Fruit fly (Drosophila melanogaster) whole organism, pupa: ENCODE results near the gene Sirup.

ENCODE experiments used
- CG10348 ChIP-seq: fragments of 200-800 bp; sonication (Bioruptor generic); IDR thresholded peaks from 2 replicates; pipeline ENCODE4 v1.3.6; 2022; ENCODE audit warnings: missing biosample characterization, missing genetic modification characterization
- CG12605 ChIP-seq: fragments of 200-800 bp; sonication (Bioruptor generic); IDR thresholded peaks from 2 replicates; pipeline ENCODE4 v1.3.6; 2022; ENCODE audit warnings: missing biosample characterization, missing genetic modification characterization
- CG13204 ChIP-seq: fragments of 200-800 bp; sonication (Bioruptor generic); optimal IDR thresholded peaks from 2 replicates; lab custom pipeline; 2018; ENCODE audit warnings: missing biosample characterization, mild to moderate bottlenecking, missing genetic modification characterization, moderate library complexity
- CG4496 ChIP-seq: fragments of 200-800 bp; sonication (Bioruptor generic); IDR thresholded peaks from 3 replicates; pipeline ENCODE4 v1.3.6; 2022; ENCODE audit warnings: missing biosample characterization, missing genetic modification characterization
- CG9948 ChIP-seq: fragments of 200-800 bp; sonication (Bioruptor generic); optimal IDR thresholded peaks from 2 replicates; lab custom pipeline; 2018; ENCODE audit warnings: missing biosample characterization, mild to moderate bottlenecking, missing genetic modification characterization, moderate library complexity
- D1 ChIP-seq: fragments of 200-800 bp; sonication (Bioruptor generic); optimal IDR thresholded peaks from 2 replicates; lab custom pipeline; 2018; ENCODE audit warnings: missing biosample characterization, mild to moderate bottlenecking, missing genetic modification characterization, moderate library complexity
- EcR ChIP-seq: fragments of 200-800 bp; sonication (Bioruptor generic); optimal IDR thresholded peaks from 3 replicates; lab custom pipeline; 2019; ENCODE audit warnings: missing biosample characterization, missing genetic modification characterization, mild to moderate bottlenecking, moderate library complexity, missing genetic modification reagents
- Pif1A ChIP-seq: fragments of 200-800 bp; sonication (Bioruptor generic); optimal IDR thresholded peaks from 3 replicates; lab custom pipeline; 2016; ENCODE audit warnings: missing biosample characterization, missing genetic modification characterization
- Pif1B ChIP-seq: fragments of 200-800 bp; sonication (Bioruptor generic); optimal IDR thresholded peaks from 3 replicates; lab custom pipeline; 2016; ENCODE audit warnings: missing biosample characterization, missing genetic modification characterization
- gl ChIP-seq: fragments of 200-800 bp; sonication (Bioruptor generic); optimal IDR thresholded peaks from 2 replicates; lab custom pipeline; 2018; ENCODE audit warnings: missing biosample characterization, mild to moderate bottlenecking, missing genetic modification characterization

DNA sequence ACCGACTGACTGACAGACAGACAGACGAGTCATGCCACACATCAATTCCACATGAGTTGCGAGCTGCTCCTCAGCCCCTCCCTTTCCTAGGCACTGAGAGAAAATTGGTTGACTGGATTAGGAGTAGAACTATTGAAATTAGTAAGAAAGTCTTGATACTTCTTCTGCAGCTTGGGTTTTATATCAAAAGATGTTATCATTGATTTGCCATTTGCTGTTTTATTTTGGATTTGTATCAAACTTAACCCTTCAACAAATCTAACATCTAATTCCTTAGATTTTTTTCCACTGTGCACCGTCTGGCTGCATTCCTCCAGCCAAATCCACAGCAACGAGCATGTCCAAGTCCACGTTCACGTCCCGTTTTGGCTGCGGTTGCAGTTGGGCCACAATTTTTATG lies 48.9 kb upstream of the Sirup start:
- TF ChIP-seq EcR (GFP tag; lab: Kevin White, UChicago): no peak
- TF ChIP-seq CG9948: peak; percentile 62
- no peak for TF ChIP-seq CG13204 (GFP tag; lab: Kevin White, UChicago)
- no peak for TF ChIP-seq D1 (tag; lab: Kevin White, UChicago)
- TF ChIP-seq gl (tag; lab: Kevin White, UChicago): no peak
- peak; percentile 61 for TF ChIP-seq Pif1B
- peak; percentile 73 for TF ChIP-seq Pif1A (GFP tag; lab: Kevin White, UChicago)
- peak; percentile 90 for TF ChIP-seq CG4496
- peak; percentile 65; the same call in 1 of the 2 replicates for TF ChIP-seq CG12605 (GFP tag; lab: Robert Waterston, UW)
- peak; percentile 49 for TF ChIP-seq CG10348
